Worm (Caenorhabditis elegans) whole organism, L4 larva: Measurements from ENCODE around the gene F09A5.3.
A peak's percentile ranks its signal among the peaks of the same experiment; 100 is the strongest.

Source experiments
- F37D6.2 ChIP-seq: sonication (generic microtip); optimal IDR thresholded peaks from 2 replicates; lab custom pipeline; 2016; ENCODE audit warnings: mild to moderate bottlenecking, missing genetic modification characterization, missing compliant biosample characterization
- F44E2.7 ChIP-seq: fragments of 200-800 bp; sonication (Bioruptor generic); IDR thresholded peaks from 2 replicates; pipeline ENCODE4 v2.1.2; 2022; ENCODE audit warnings: missing genetic modification characterization, missing compliant biosample characterization
- Y48G9A.11 ChIP-seq: fragments of 200-800 bp; sonication (Bioruptor generic); IDR thresholded peaks from 2 replicates; pipeline ENCODE4 v1.3.6; 2022; ENCODE audit warnings: missing genetic modification reagents, missing genetic modification characterization, missing compliant biosample characterization
- aha-1 ChIP-seq: fragments of 150-350 bp; peaks from one replicate; lab custom pipeline; 2014; ENCODE audit warnings: missing biosample characterization, missing genetic modification characterization
- attf-4 ChIP-seq: sonication (generic microtip); optimal IDR thresholded peaks from 3 replicates; lab custom pipeline; 2017; ENCODE audit warnings: missing biosample characterization, missing genetic modification characterization
- ceh-28 ChIP-seq: fragments of 150-350 bp; optimal IDR thresholded peaks from 2 replicates; lab custom pipeline; 2014; ENCODE audit warnings: missing biosample characterization, missing genetic modification reagents, missing genetic modification characterization
- ces-1 ChIP-seq: fragments of 150-350 bp; sonication (generic microtip); optimal IDR thresholded peaks from 4 replicates; lab custom pipeline; 2014; ENCODE audit warnings: missing biosample characterization, missing genetic modification reagents, missing genetic modification characterization
- daf-16 ChIP-seq, 3 experiments: sonication (generic microtip); optimal IDR thresholded peaks; 2 replicates each; lab custom pipeline; 2016 to 2017; ENCODE audit warnings: missing genetic modification characterization in 3 of 3, missing genetic modification reagents in 3 of 3, mild to moderate bottlenecking in 2 of 3, missing compliant biosample characterization in 2 of 3, missing biosample characterization in 1 of 3, moderate library complexity in 1 of 3
- daf-8 ChIP-seq: fragments of 200-800 bp; sonication (Bioruptor generic); IDR thresholded peaks from 2 replicates; pipeline ENCODE4 v1.3.6; 2022; ENCODE audit warnings: missing genetic modification characterization, missing compliant biosample characterization
- dmd-6 ChIP-seq: fragments of 200-800 bp; sonication (Bioruptor generic); IDR thresholded peaks from 2 replicates; pipeline ENCODE4 v1.3.6; 2022; ENCODE audit warnings: missing genetic modification reagents, missing genetic modification characterization, missing compliant biosample characterization
- dmd-8 ChIP-seq: fragments of 200-800 bp; sonication (Bioruptor generic); IDR thresholded peaks from 2 replicates; pipeline ENCODE4 v1.3.6; 2022; ENCODE audit warnings: missing genetic modification characterization, missing compliant biosample characterization
- dmd-9 ChIP-seq: fragments of 200-800 bp; sonication (Bioruptor generic); IDR thresholded peaks from 2 replicates; pipeline ENCODE4 v1.3.6; 2022; ENCODE audit warnings: missing genetic modification reagents, missing genetic modification characterization, missing compliant biosample characterization
- dpl-1 ChIP-seq: fragments of 150-350 bp; optimal IDR thresholded peaks from 2 replicates; lab custom pipeline; 2014; ENCODE audit warnings: missing biosample characterization, missing genetic modification reagents, missing genetic modification characterization
- dve-1 ChIP-seq: sonication (generic microtip); optimal IDR thresholded peaks from 2 replicates; lab custom pipeline; 2017; ENCODE audit warnings: antibody characterized with exemption, mild to moderate bottlenecking, missing genetic modification characterization, missing compliant biosample characterization; ENCODE audit not compliant: insufficient read depth
- egl-27 ChIP-seq: sonication (generic microtip); optimal IDR thresholded peaks from 3 replicates; lab custom pipeline; 2017; ENCODE audit warnings: missing biosample characterization, missing genetic modification reagents, missing genetic modification characterization
- egl-43 ChIP-seq: fragments of 200-800 bp; sonication (Bioruptor generic); IDR thresholded peaks from 2 replicates; pipeline ENCODE4 v1.3.6; 2022; ENCODE audit warnings: missing genetic modification reagents, missing genetic modification characterization, missing compliant biosample characterization
- fkh-10 ChIP-seq: fragments of 150-350 bp; optimal IDR thresholded peaks from 2 replicates; lab custom pipeline; 2014; ENCODE audit warnings: missing biosample characterization, missing genetic modification reagents, missing genetic modification characterization
- gei-8 ChIP-seq: fragments of 200-800 bp; sonication (Bioruptor generic); optimal IDR thresholded peaks from 2 replicates; lab custom pipeline; 2018; ENCODE audit warnings: mild to moderate bottlenecking, missing genetic modification characterization, missing compliant biosample characterization
- hlh-11 ChIP-seq: fragments of 200-800 bp; sonication (Bioruptor generic); optimal IDR thresholded peaks from 2 replicates; lab custom pipeline; 2018; ENCODE audit warnings: mild to moderate bottlenecking, missing genetic modification characterization, missing compliant biosample characterization
- hlh-30 ChIP-seq: sonication (generic microtip); optimal IDR thresholded peaks from 2 replicates; lab custom pipeline; 2017; ENCODE audit warnings: antibody characterized with exemption, mild to moderate bottlenecking, missing genetic modification characterization, missing compliant biosample characterization; ENCODE audit not compliant: insufficient read depth
- hmg-1.1 ChIP-seq: fragments of 200-800 bp; sonication (Bioruptor generic); IDR thresholded peaks from 2 replicates; pipeline ENCODE4 v1.3.6; 2022; ENCODE audit warnings: missing genetic modification reagents, missing genetic modification characterization, missing compliant biosample characterization
- lin-1 ChIP-seq: fragments of 200-800 bp; sonication (Bioruptor generic); IDR thresholded peaks from 2 replicates; pipeline ENCODE4 v1.3.6; 2022; ENCODE audit warnings: missing genetic modification reagents, missing genetic modification characterization, missing compliant biosample characterization
- lin-13 ChIP-seq: fragments of 150-350 bp; optimal IDR thresholded peaks from 2 replicates; lab custom pipeline; 2014; ENCODE audit warnings: missing biosample characterization, missing genetic modification reagents, missing genetic modification characterization
- lin-15B ChIP-seq: fragments of 150-350 bp; sonication (generic microtip); optimal IDR thresholded peaks from 3 replicates; lab custom pipeline; 2014; ENCODE audit warnings: missing biosample characterization, missing genetic modification characterization
- lin-29 ChIP-seq: fragments of 200-800 bp; sonication (Bioruptor generic); IDR thresholded peaks from 2 replicates; pipeline ENCODE4 v1.3.6; 2022; ENCODE audit warnings: missing genetic modification reagents, missing genetic modification characterization, missing compliant biosample characterization
- lin-38 ChIP-seq: fragments of 200-800 bp; sonication (Bioruptor generic); IDR thresholded peaks from 2 replicates; pipeline ENCODE4 v1.3.6; 2022; ENCODE audit warnings: missing genetic modification reagents, missing genetic modification characterization, missing compliant biosample characterization
- lin-39 ChIP-seq: fragments of 150-350 bp; optimal IDR thresholded peaks from 2 replicates; lab custom pipeline; 2014; ENCODE audit warnings: missing biosample characterization, missing genetic modification reagents, missing genetic modification characterization
- madf-5 ChIP-seq, 2 experiments: fragments of 200-800 bp; sonication (Bioruptor generic); IDR thresholded peaks; 2 replicates each; pipeline ENCODE4 v1.3.6; 2022; ENCODE audit warnings: missing compliant biosample characterization in 2 of 2, missing genetic modification characterization in 2 of 2
- madf-9 ChIP-seq: fragments of 200-800 bp; sonication (Bioruptor generic); conservative IDR thresholded peaks from 2 replicates; pipeline ENCODE4 v1.3.6; 2022; ENCODE audit warnings: missing genetic modification reagents, missing genetic modification characterization, missing compliant biosample characterization
- mes-2 ChIP-seq: sonication (generic microtip); optimal IDR thresholded peaks from 2 replicates; lab custom pipeline; 2016; ENCODE audit warnings: missing genotype, mild to moderate bottlenecking, missing genetic modification characterization, missing compliant biosample characterization; ENCODE audit not compliant: poor library complexity, severe bottlenecking
- mxl-3 ChIP-seq: fragments of 200-800 bp; sonication (Bioruptor generic); optimal IDR thresholded peaks from 2 replicates; lab custom pipeline; 2018; ENCODE audit warnings: mild to moderate bottlenecking, missing genetic modification characterization, missing compliant biosample characterization
- nhr-10 ChIP-seq: fragments of 150-350 bp; optimal IDR thresholded peaks from 2 replicates; lab custom pipeline; 2014; ENCODE audit warnings: missing biosample characterization, missing genetic modification characterization
- nhr-102 ChIP-seq: sonication (generic microtip); optimal IDR thresholded peaks from 2 replicates; lab custom pipeline; 2016; ENCODE audit warnings: mild to moderate bottlenecking, missing genetic modification characterization, moderate library complexity, missing compliant biosample characterization
- nhr-111 ChIP-seq: fragments of 200-800 bp; sonication (Bioruptor generic); optimal IDR thresholded peaks from 2 replicates; lab custom pipeline; 2018; ENCODE audit warnings: mild to moderate bottlenecking, missing genetic modification characterization, missing compliant biosample characterization
- nhr-25 ChIP-seq: sonication (generic microtip); optimal IDR thresholded peaks from 2 replicates; lab custom pipeline; 2017; ENCODE audit warnings: missing genetic modification characterization, mild to moderate bottlenecking, missing compliant biosample characterization, antibody characterized with exemption, moderate library complexity, borderline replicate concordance; ENCODE audit not compliant: insufficient read depth
- nhr-28 ChIP-seq: fragments of 150-350 bp; optimal IDR thresholded peaks from 2 replicates; lab custom pipeline; 2014; ENCODE audit warnings: missing biosample characterization, missing genetic modification characterization
- nhr-48 ChIP-seq: sonication (generic microtip); optimal IDR thresholded peaks from 2 replicates; lab custom pipeline; 2016; ENCODE audit warnings: mild to moderate bottlenecking, missing genetic modification characterization, missing compliant biosample characterization
- nhr-76 ChIP-seq: fragments of 150-350 bp; optimal IDR thresholded peaks from 2 replicates; lab custom pipeline; 2014; ENCODE audit warnings: missing biosample characterization, missing genetic modification characterization
- pqm-1 ChIP-seq: sonication (generic microtip); optimal IDR thresholded peaks from 2 replicates; lab custom pipeline; 2017; ENCODE audit warnings: missing biosample characterization, missing genetic modification characterization
- rbr-2 ChIP-seq: sonication (generic microtip); optimal IDR thresholded peaks from 2 replicates; lab custom pipeline; 2016; ENCODE audit warnings: missing genotype, missing genetic modification characterization, missing compliant biosample characterization
- saeg-2 ChIP-seq: fragments of 200-800 bp; sonication (Bioruptor generic); IDR thresholded peaks from 2 replicates; pipeline ENCODE4 v1.3.6; 2022; ENCODE audit warnings: missing genetic modification reagents, missing genetic modification characterization, missing compliant biosample characterization
- snpc-4 ChIP-seq: fragments of 150-350 bp; optimal IDR thresholded peaks from 2 replicates; lab custom pipeline; 2014; ENCODE audit warnings: missing biosample characterization, missing genetic modification characterization
- spr-1 ChIP-seq: sonication (generic microtip); optimal IDR thresholded peaks from 2 replicates; lab custom pipeline; 2016; ENCODE audit warnings: mild to moderate bottlenecking, missing genetic modification characterization, missing compliant biosample characterization
- spr-3 ChIP-seq: fragments of 200-800 bp; sonication (Bioruptor generic); optimal IDR thresholded peaks from 2 replicates; lab custom pipeline; 2018; ENCODE audit warnings: mild to moderate bottlenecking, missing genetic modification characterization, missing compliant biosample characterization
- unc-62 ChIP-seq, 3 experiments: fragments of 150-350 bp in 1 of 3; sonication (generic microtip); optimal IDR thresholded peaks in 2 of 3; peaks in 1 of 3; 1 replicate in 1 of 3; 2 replicates in 2 of 3; lab custom pipeline; 2014 to 2017; ENCODE audit warnings: missing biosample characterization in 3 of 3, missing genetic modification characterization in 3 of 3, missing genetic modification reagents in 3 of 3, missing genotype in 1 of 3
- zag-1 ChIP-seq: fragments of 150-350 bp; optimal IDR thresholded peaks from 2 replicates; lab custom pipeline; 2014; ENCODE audit warnings: missing biosample characterization, missing genetic modification characterization
- zip-2 ChIP-seq: fragments of 150-350 bp; optimal IDR thresholded peaks from 2 replicates; lab custom pipeline; 2014; ENCODE audit warnings: missing biosample characterization, missing genetic modification characterization
- ztf-11 ChIP-seq: fragments of 150-350 bp; optimal IDR thresholded peaks from 2 replicates; lab custom pipeline; 2014; ENCODE audit warnings: missing biosample characterization, missing genetic modification characterization
- ztf-7 ChIP-seq: fragments of 150-350 bp; optimal IDR thresholded peaks from 2 replicates; lab custom pipeline; 2014; ENCODE audit warnings: missing biosample characterization, missing genetic modification characterization

The F09A5.3 gene

ce11 chrX:13163185-13163584, 21.8 kb downstream of the F09A5.3 start:
- peak; percentile 77 for TF ChIP-seq dmd-6 (GFP tag; lab: Robert Waterston, UW)
- TF ChIP-seq lin-38 (GFP tag; lab: Robert Waterston, UW), result no peak
- TF ChIP-seq unc-62 (GFP tag; optimal IDR thresholded peaks at IDR 0.05 in 1 of 2; lab: Kevin White, UChicago), result peak in 1 of 2 experiments; percentile 40
- no peak for TF ChIP-seq unc-62 (tag; optimal IDR thresholded peaks at IDR 0.05; lab: Kevin White, UChicago)
- no peak for TF ChIP-seq snpc-4
- no peak for TF ChIP-seq saeg-2
- TF ChIP-seq F44E2.7 (GFP tag; lab: Robert Waterston, UW), result no peak
- TF ChIP-seq daf-16 (GFP tag; optimal IDR thresholded peaks at IDR 0.05; lab: Kevin White, UChicago), result no peak
- TF ChIP-seq daf-16 (tag; optimal IDR thresholded peaks at IDR 0.05; lab: Kevin White, UChicago), result peak; percentile 46
- TF ChIP-seq nhr-10 (tag; lab: Kevin White, UChicago), result no peak
- no peak for TF ChIP-seq madf-9
- TF ChIP-seq nhr-48 (tag; lab: Kevin White, UChicago), result peak; percentile 11
- no peak for TF ChIP-seq rbr-2 (tag; lab: Kevin White, UChicago)
- no peak for TF ChIP-seq nhr-76 (tag; lab: Kevin White, UChicago)
- TF ChIP-seq hlh-11 (tag; lab: Kevin White, UChicago), result peak; percentile 11
- TF ChIP-seq nhr-102, result no peak
- peak; percentile 44 for TF ChIP-seq dve-1
- TF ChIP-seq lin-1 (GFP tag; lab: Robert Waterston, UW), result peak; percentile 26; the same call in 1 of the 2 replicates
- no peak for TF ChIP-seq dmd-8 (GFP tag; lab: Robert Waterston, UW)
- TF ChIP-seq daf-8 (GFP tag; lab: Robert Waterston, UW), result no peak
- TF ChIP-seq nhr-111 (GFP tag; lab: Kevin White, UChicago), result no peak
- TF ChIP-seq dmd-9, result no peak
- no peak for TF ChIP-seq egl-27 (tag; lab: Kevin White, UChicago)
- no peak for TF ChIP-seq zag-1 (tag; lab: Kevin White, UChicago)
- TF ChIP-seq spr-3, result no peak
- peak; percentile 87 for TF ChIP-seq pqm-1 (tag; lab: Kevin White, UChicago)

DNA sequence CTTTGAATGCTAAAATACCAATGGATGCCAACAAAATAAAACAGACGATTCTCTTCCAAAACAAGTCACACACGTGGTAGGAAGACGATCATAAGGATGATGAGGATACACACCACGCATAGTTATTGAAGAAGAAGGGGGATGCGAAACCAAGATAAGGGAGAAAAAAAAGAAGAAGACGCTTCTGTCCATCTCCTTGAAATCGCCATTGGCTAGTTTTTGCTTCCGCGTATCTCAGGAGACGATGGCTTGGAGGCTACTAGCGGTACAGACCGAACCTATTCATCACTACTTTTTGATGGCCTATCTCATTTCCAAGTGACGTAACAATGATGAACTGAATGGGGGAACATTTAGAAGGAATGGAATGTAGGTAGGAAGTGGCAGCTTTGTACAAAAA, 22.9 kb downstream of the F09A5.3 start:
- TF ChIP-seq dpl-1 (no peak), nhr-25 (tag; lab: Kevin White, UChicago) (no peak), F37D6.2 (tag; lab: Kevin White, UChicago) (no peak), attf-4 (no peak), pqm-1 (tag; lab: Kevin White, UChicago) (no peak), gei-8 (GFP tag; lab: Kevin White, UChicago) (no peak), spr-1 (tag; lab: Kevin White, UChicago) (no peak), hlh-30 (tag; lab: Kevin White, UChicago) (peak; percentile 82), Y48G9A.11 (GFP tag; lab: Robert Waterston, UW) (no peak), ztf-7 (no peak), dmd-8 (GFP tag; lab: Robert Waterston, UW) (no peak), dmd-6 (GFP tag; lab: Robert Waterston, UW) (peak; percentile 22), mxl-3 (GFP tag; lab: Kevin White, UChicago) (peak; percentile 83), hmg-1.1 (GFP tag; lab: Robert Waterston, UW) (0 out of 2 replicates have a peak, but pooled peaks have one; percentile 28), nhr-48 (tag; lab: Kevin White, UChicago) (peak; percentile 10), ztf-11 (tag; lab: Kevin White, UChicago) (no peak), ceh-28 (no peak), aha-1 (peak; percentile 67), lin-39 (tag; lab: Kevin White, UChicago) (no peak), dve-1 (peak; percentile 14), mes-2 (tag; lab: Kevin White, UChicago) (peak; percentile 3), madf-5 (GFP tag; IDR thresholded peaks at IDR 0.05; lab: Robert Waterston, UW) (no peak), nhr-28 (peak; percentile 56), nhr-102 (no peak), hlh-11 (tag; lab: Kevin White, UChicago) (peak; percentile 73), egl-43 (GFP tag; lab: Robert Waterston, UW) (no peak), zip-2 (no peak), lin-29 (GFP tag; lab: Robert Waterston, UW) (no peak), lin-15B (tag; lab: Kevin White, UChicago) (no peak), ces-1 (GFP tag; lab: Kevin White, UChicago) (no peak), fkh-10 (GFP tag; lab: Kevin White, UChicago) (no peak), zag-1 (tag; lab: Kevin White, UChicago) (no peak), lin-13 (GFP tag; lab: Kevin White, UChicago) (no peak)
